Fruit fly (Drosophila melanogaster) whole organism: Measurements from ENCODE around the gene Mul1.

Experiments used
- Dll ChIP-seq: fragments of >200 bp; optimal IDR thresholded peaks from 2 replicates; lab custom pipeline; 2017
- EcR ChIP-seq, 2 experiments: fragments of >200 bp; optimal IDR thresholded peaks; 2 replicates each; lab custom pipeline; 2017; ENCODE audit warnings: missing biosample characterization in 2 of 2, missing genetic modification characterization in 2 of 2, missing genetic modification reagents in 2 of 2
- pan ChIP-seq: fragments of >200 bp; optimal IDR thresholded peaks from 2 replicates; lab custom pipeline; 2017
- usp ChIP-seq: fragments of >200 bp; optimal IDR thresholded peaks from 2 replicates; lab custom pipeline; 2017; ENCODE audit warnings: missing biosample characterization, missing genetic modification characterization, mixed read lengths

DNA sequence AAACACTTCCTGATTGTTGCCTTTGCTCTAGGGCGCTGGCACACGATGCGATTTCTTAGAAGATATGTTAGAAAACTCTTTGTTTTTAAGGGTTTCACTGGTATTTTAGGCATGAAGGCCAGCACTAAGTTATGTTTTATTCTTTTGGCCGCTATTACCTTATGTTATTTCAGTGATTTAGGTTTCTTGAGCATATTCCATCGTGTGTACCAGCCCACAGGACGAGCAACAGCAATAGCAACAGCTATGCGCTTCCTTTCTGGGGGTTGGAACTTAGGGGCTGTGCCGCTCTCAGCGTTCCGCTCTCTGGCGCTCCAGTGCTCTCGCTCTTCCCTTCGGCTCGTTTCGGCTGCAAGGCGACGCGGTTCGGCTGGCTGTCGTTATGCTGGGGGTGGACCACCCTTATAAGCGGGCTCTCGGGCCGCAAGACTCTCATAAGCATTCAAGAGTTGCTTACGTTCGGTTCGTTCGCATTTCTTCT is 37.8 kb upstream of the Mul1 start, which contains the start of gene scrt:
- TF ChIP-seq Dll (lab: Kevin White, UChicago) = no peak
- TF ChIP-seq EcR (GFP tag; optimal IDR thresholded peaks at IDR 0.05; lab: Kevin White, UChicago) = no peak
- TF ChIP-seq pan = no peak
- no peak for TF ChIP-seq usp (GFP tag; lab: Kevin White, UChicago)
